Fruit fly (Drosophila melanogaster) Kc167 (cell line): ENCODE data around the gene CG9356.

Experiments
- Myc ChIP-seq: fragments of >200 bp; optimal IDR thresholded peaks from 2 replicates; lab custom pipeline; 2017; ENCODE audit warnings: missing external identifiers
- Sin3A ChIP-seq: fragments of >200 bp; optimal IDR thresholded peaks from 2 replicates; lab custom pipeline; 2018; ENCODE audit warnings: missing external identifiers
- h ChIP-seq: fragments of >200 bp; optimal IDR thresholded peaks from 3 replicates; lab custom pipeline; 2018; ENCODE audit warnings: missing external identifiers
- insv ChIP-seq: fragments of >200 bp; optimal IDR thresholded peaks from 3 replicates; lab custom pipeline; 2018; ENCODE audit warnings: missing external identifiers
- psq ChIP-seq: fragments of >200 bp; optimal IDR thresholded peaks from 2 replicates; lab custom pipeline; 2017; ENCODE audit warnings: missing external identifiers

DNA sequence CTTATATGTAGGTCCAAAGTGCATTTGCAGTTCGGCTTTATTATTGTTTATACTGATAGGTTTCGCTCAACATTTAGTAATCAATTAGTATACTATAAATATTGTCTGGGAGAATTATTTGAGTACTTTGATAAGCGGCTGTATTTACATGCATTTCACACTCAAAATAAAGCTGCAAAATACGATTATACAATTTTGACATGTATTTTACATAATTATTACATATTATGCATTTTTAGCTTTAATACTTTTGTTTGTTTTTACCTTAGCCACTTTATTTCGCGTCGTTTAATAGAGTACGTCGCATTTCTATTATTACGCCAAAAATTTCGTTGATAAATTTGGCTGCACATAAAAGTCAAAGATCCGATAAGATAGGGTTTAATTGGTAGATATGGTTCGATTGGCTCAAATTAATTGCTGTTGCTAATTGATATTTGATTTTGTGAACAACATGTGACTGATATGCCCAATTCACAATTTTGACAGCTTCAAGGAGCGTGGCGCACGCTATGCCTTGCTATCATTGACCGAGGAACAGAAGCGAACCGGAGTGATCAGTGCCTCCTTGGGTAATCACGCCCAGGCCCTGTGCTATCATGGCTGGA lies 38.1 kb downstream of the CG9356 start:
- TF ChIP-seq insv (lab: Kevin White, UChicago), result no peak
- no peak for TF ChIP-seq psq (lab: Kevin White, UChicago)
- no peak for TF ChIP-seq h (lab: Kevin White, UChicago)
- no peak for TF ChIP-seq Myc
- no peak for TF ChIP-seq Sin3A
